Fruit fly (Drosophila melanogaster) whole organism, wandering third instar larva: ENCODE results near the gene PIG-K.

Experiments used
- CG9705 ChIP-seq: fragments of 200-800 bp; sonication (Bioruptor generic); optimal IDR thresholded peaks from 2 replicates; lab custom pipeline; 2018; ENCODE audit warnings: missing biosample characterization, mild to moderate bottlenecking, missing genetic modification characterization
- GATAd ChIP-seq: sonication (Bioruptor generic); optimal IDR thresholded peaks from 2 replicates; lab custom pipeline; 2016; ENCODE audit warnings: missing biosample characterization, missing genetic modification characterization
- Hr78 ChIP-seq: fragments of >200 bp; optimal IDR thresholded peaks from 2 replicates; lab custom pipeline; 2017; ENCODE audit warnings: missing biosample characterization, missing genetic modification characterization
- Myc ChIP-seq: fragments of >200 bp; optimal IDR thresholded peaks from 2 replicates; lab custom pipeline; 2017
- Sp1 ChIP-seq: fragments of 200-800 bp; sonication (Bioruptor generic); optimal IDR thresholded peaks from 3 replicates; lab custom pipeline; 2019; ENCODE audit warnings: missing biosample characterization, mild to moderate bottlenecking, missing genetic modification characterization, moderate library complexity
- brk ChIP-seq: fragments of 200-800 bp; sonication (Bioruptor generic); optimal IDR thresholded peaks from 2 replicates; lab custom pipeline; 2016; ENCODE audit warnings: missing biosample characterization, mild to moderate bottlenecking, missing genetic modification characterization
- foxo ChIP-seq, 2 experiments: fragments of 200-800 bp; sonication (Bioruptor generic); optimal IDR thresholded peaks; 2 replicates in 1 of 2; 3 replicates in 1 of 2; lab custom pipeline; 2016 to 2017; ENCODE audit warnings: missing biosample characterization in 2 of 2, missing genetic modification characterization in 2 of 2
- pan ChIP-seq: fragments of >200 bp; optimal IDR thresholded peaks from 2 replicates; lab custom pipeline; 2017
- psq ChIP-seq: fragments of 200-800 bp; sonication (Bioruptor generic); optimal IDR thresholded peaks from 3 replicates; lab custom pipeline; 2017; ENCODE audit warnings: missing biosample characterization, mild to moderate bottlenecking, missing genetic modification characterization, moderate library complexity
- rgr ChIP-seq: fragments of 200-800 bp; sonication (Bioruptor generic); optimal IDR thresholded peaks from 3 replicates; lab custom pipeline; 2016; ENCODE audit warnings: missing biosample characterization, mild to moderate bottlenecking, missing genetic modification characterization
- sage ChIP-seq: fragments of 200-800 bp; sonication (Bioruptor generic); optimal IDR thresholded peaks from 2 replicates; lab custom pipeline; 2016; ENCODE audit warnings: missing biosample characterization, mild to moderate bottlenecking, missing genetic modification characterization
- usp ChIP-seq: fragments of >200 bp; optimal IDR thresholded peaks from 2 replicates; lab custom pipeline; 2017; ENCODE audit warnings: missing biosample characterization, missing genetic modification characterization

- TF ChIP-seq Sp1 (GFP tag; lab: Kevin White, UChicago) (no peak), GATAd (GFP tag; lab: Kevin White, UChicago) (no peak), usp (GFP tag; lab: Kevin White, UChicago) (no peak), foxo (GFP tag; optimal IDR thresholded peaks at IDR 0.05; lab: Kevin White, UChicago) (no peak), Hr78 (no peak), brk (GFP tag; lab: Kevin White, UChicago) (no peak), CG9705 (GFP tag; lab: Kevin White, UChicago) (no peak), pan (lab: Kevin White, UChicago) (no peak), sage (no peak), Myc (lab: Kevin White, UChicago) (no peak), rgr (GFP tag; lab: Kevin White, UChicago) (no peak), psq (GFP tag; lab: Kevin White, UChicago) (no peak)
Observed at dm6 chrX:1964409-1965345, 44.5 kb downstream of the PIG-K start.
